Fruit fly (Drosophila melanogaster): ENCODE data around the gene Jhbp16.

DNA sequence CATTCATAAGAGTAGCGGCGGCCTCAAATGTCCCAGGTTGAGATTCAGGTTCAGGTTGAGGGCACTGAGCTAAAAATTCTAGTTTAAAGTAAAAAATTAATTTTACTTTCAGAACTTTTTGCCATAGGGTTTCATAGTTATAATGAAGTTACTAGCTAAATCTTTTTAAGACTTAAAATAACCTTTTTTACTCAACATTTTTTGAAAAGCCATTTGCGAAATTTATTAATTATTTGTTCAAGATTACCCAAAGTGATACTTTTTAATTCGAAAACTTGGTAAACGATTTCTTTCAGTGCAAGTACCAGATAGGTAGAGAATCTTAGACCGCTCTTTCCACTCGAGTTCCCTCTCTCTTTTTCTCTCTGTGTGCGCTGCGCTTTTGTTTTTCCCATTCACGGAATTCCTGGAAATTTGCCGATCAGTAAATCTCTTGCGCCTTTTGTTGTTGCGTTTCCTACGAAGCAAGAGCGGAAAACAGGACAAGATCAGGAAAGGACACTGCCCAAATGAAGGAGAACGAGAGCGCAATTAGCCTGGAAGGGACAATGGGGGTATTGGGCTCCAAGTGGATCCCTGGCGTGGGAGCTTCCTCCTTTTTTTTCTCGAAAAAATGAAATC, 22.6 kb upstream of the Jhbp16 start:
- no peak for TF ChIP-seq CTCF (optimal IDR thresholded peaks at IDR 0.05)
- TF ChIP-seq CG8478 (optimal IDR thresholded peaks at IDR 0.05), result no peak

Data from S2 (cell line).